Worm (Caenorhabditis elegans) whole organism, young adult: ENCODE measurements around the gene glb-10.

Experiments
- F10E7.11 ChIP-seq: sonication (generic microtip); optimal IDR thresholded peaks from 2 replicates; lab custom pipeline; 2017; ENCODE audit warnings: mild to moderate bottlenecking, missing genetic modification characterization, moderate library complexity, missing compliant biosample characterization
- F22D6.2 ChIP-seq: sonication (generic microtip); optimal IDR thresholded peaks from 2 replicates; lab custom pipeline; 2016; ENCODE audit warnings: mild to moderate bottlenecking, missing genetic modification characterization, missing compliant biosample characterization
- F23B12.7 ChIP-seq: sonication (generic microtip); optimal IDR thresholded peaks from 2 replicates; lab custom pipeline; 2017; ENCODE audit warnings: missing genetic modification characterization, mild to moderate bottlenecking, missing compliant biosample characterization, antibody characterized with exemption, moderate library complexity; ENCODE audit not compliant: insufficient read depth
- F33H1.4 ChIP-seq: fragments of 200-800 bp; sonication (Bioruptor generic); IDR thresholded peaks from 2 replicates; pipeline ENCODE4 v1.3.6; 2022; ENCODE audit warnings: missing genetic modification reagents, missing genetic modification characterization, missing compliant biosample characterization
- F37B4.10 ChIP-seq: fragments of 200-800 bp; sonication (Bioruptor generic); IDR thresholded peaks from 2 replicates; pipeline ENCODE4 v1.3.6; 2022; ENCODE audit warnings: missing genetic modification characterization, missing compliant biosample characterization
- F57C9.4 ChIP-seq: sonication (generic microtip); optimal IDR thresholded peaks from 2 replicates; lab custom pipeline; 2017; ENCODE audit warnings: mild to moderate bottlenecking, missing genetic modification characterization, missing compliant biosample characterization
- K12H6.12 ChIP-seq: fragments of 200-800 bp; sonication (Bioruptor generic); optimal IDR thresholded peaks from 2 replicates; lab custom pipeline; 2018; ENCODE audit warnings: mild to moderate bottlenecking, missing genetic modification characterization, missing compliant biosample characterization
- Y53F4B.3 ChIP-seq: fragments of 200-800 bp; sonication (Bioruptor generic); IDR thresholded peaks from 2 replicates; pipeline ENCODE4 v1.3.6; 2022; ENCODE audit warnings: missing genetic modification reagents, missing genetic modification characterization, missing compliant biosample characterization
- Y53G8AR.9 ChIP-seq: fragments of 200-800 bp; sonication (Bioruptor generic); conservative IDR thresholded peaks from 2 replicates; pipeline ENCODE4 v1.3.6; 2022; ENCODE audit warnings: missing genetic modification reagents, missing genetic modification characterization, missing compliant biosample characterization
- Y67H2A.10 ChIP-seq: fragments of 200-800 bp; sonication (Bioruptor generic); conservative IDR thresholded peaks from 2 replicates; pipeline ENCODE4 v1.3.6; 2022; ENCODE audit warnings: missing genetic modification reagents, missing genetic modification characterization, missing compliant biosample characterization
- Y79H2A.3 ChIP-seq: fragments of 200-800 bp; sonication (Bioruptor generic); conservative IDR thresholded peaks from 2 replicates; pipeline ENCODE4 v1.3.6; 2022; ENCODE audit warnings: missing genetic modification reagents, missing genetic modification characterization, missing compliant biosample characterization
- attf-3 ChIP-seq: fragments of 200-800 bp; sonication (Bioruptor generic); conservative IDR thresholded peaks from 2 replicates; pipeline ENCODE4 v1.3.6; 2022; ENCODE audit warnings: missing genetic modification reagents, missing genetic modification characterization, missing compliant biosample characterization
- bed-2 ChIP-seq: fragments of 200-800 bp; sonication (Bioruptor generic); IDR thresholded peaks from 2 replicates; pipeline ENCODE4 v1.3.6; 2022; ENCODE audit warnings: missing genetic modification reagents, missing genetic modification characterization, missing compliant biosample characterization
- ccch-3 ChIP-seq: fragments of 200-800 bp; sonication (Bioruptor generic); optimal IDR thresholded peaks from 2 replicates; lab custom pipeline; 2018; ENCODE audit warnings: mild to moderate bottlenecking, missing genetic modification characterization, missing compliant biosample characterization
- cebp-2 ChIP-seq: fragments of 200-800 bp; sonication (Bioruptor generic); IDR thresholded peaks from 2 replicates; pipeline ENCODE4 v1.3.6; 2022; ENCODE audit warnings: missing genetic modification characterization, missing compliant biosample characterization
- chd-7 ChIP-seq: sonication (generic microtip); optimal IDR thresholded peaks from 2 replicates; lab custom pipeline; 2016; ENCODE audit warnings: mild to moderate bottlenecking, missing genetic modification characterization, moderate library complexity, missing compliant biosample characterization
- egl-44 ChIP-seq: fragments of 200-800 bp; sonication (Bioruptor generic); IDR thresholded peaks from 2 replicates; pipeline ENCODE4 v1.3.6; 2022; ENCODE audit warnings: missing genetic modification reagents, missing genetic modification characterization, missing compliant biosample characterization
- ekl-4 ChIP-seq: fragments of 200-800 bp; sonication (Bioruptor generic); IDR thresholded peaks from 2 replicates; pipeline ENCODE4 v1.3.6; 2022; ENCODE audit warnings: missing genetic modification reagents, missing genetic modification characterization, missing compliant biosample characterization
- fkh-3 ChIP-seq: sonication (generic microtip); optimal IDR thresholded peaks from 2 replicates; lab custom pipeline; 2016; ENCODE audit warnings: mild to moderate bottlenecking, missing genetic modification characterization, missing compliant biosample characterization
- hlh-26 ChIP-seq: fragments of 200-800 bp; sonication (Bioruptor generic); conservative IDR thresholded peaks from 2 replicates; pipeline ENCODE4 v1.3.6; 2022; ENCODE audit warnings: missing genetic modification reagents, missing genetic modification characterization, missing compliant biosample characterization
- hsf-1 ChIP-seq: fragments of 200-800 bp; sonication (Bioruptor generic); IDR thresholded peaks from 2 replicates; pipeline ENCODE4 v1.3.6; 2022; ENCODE audit warnings: missing genetic modification reagents, missing genetic modification characterization, missing compliant biosample characterization
- lin-40 ChIP-seq: sonication (generic microtip); optimal IDR thresholded peaks from 2 replicates; lab custom pipeline; 2016; ENCODE audit warnings: missing genetic modification characterization, mild to moderate bottlenecking, missing compliant biosample characterization, missing genotype, missing genetic modification reagents
- lir-1 ChIP-seq: fragments of 200-800 bp; sonication (Bioruptor generic); conservative IDR thresholded peaks from 2 replicates; pipeline ENCODE4 v1.3.6; 2022; ENCODE audit warnings: missing genetic modification reagents, missing genetic modification characterization, missing compliant biosample characterization
- mes-4 ChIP-seq: sonication (generic microtip); optimal IDR thresholded peaks from 2 replicates; lab custom pipeline; 2016; ENCODE audit warnings: missing genotype, missing genetic modification characterization, missing compliant biosample characterization
- nfya-2 ChIP-seq: fragments of 200-800 bp; sonication (Bioruptor generic); IDR thresholded peaks from 2 replicates; pipeline ENCODE4 v1.3.6; 2022; ENCODE audit warnings: missing genetic modification reagents, missing genetic modification characterization, missing compliant biosample characterization
- nfyb-1 ChIP-seq: fragments of 200-800 bp; sonication (Bioruptor generic); IDR thresholded peaks from 2 replicates; pipeline ENCODE4 v1.3.6; 2022; ENCODE audit warnings: missing genetic modification reagents, missing genetic modification characterization, missing compliant biosample characterization
- nhr-80 ChIP-seq: sonication (generic microtip); optimal IDR thresholded peaks from 2 replicates; lab custom pipeline; 2016; ENCODE audit warnings: missing genetic modification characterization, missing compliant biosample characterization
- pbrm-1 ChIP-seq: fragments of 200-800 bp; sonication (Bioruptor generic); IDR thresholded peaks from 2 replicates; pipeline ENCODE4 v1.3.6; 2022; ENCODE audit warnings: missing genetic modification reagents, missing genetic modification characterization, missing compliant biosample characterization
- repo-1 ChIP-seq: sonication (generic microtip); optimal IDR thresholded peaks from 2 replicates; lab custom pipeline; 2017; ENCODE audit warnings: mild to moderate bottlenecking, missing genetic modification characterization, missing compliant biosample characterization
- sea-2 ChIP-seq: fragments of 200-800 bp; sonication (Bioruptor generic); IDR thresholded peaks from 2 replicates; pipeline ENCODE4 v1.3.6; 2022; ENCODE audit warnings: missing genetic modification characterization, missing compliant biosample characterization
- snpc-1.3 ChIP-seq: sonication (generic microtip); optimal IDR thresholded peaks from 2 replicates; lab custom pipeline; 2017; ENCODE audit warnings: missing genetic modification characterization, mild to moderate bottlenecking, missing compliant biosample characterization, antibody characterized with exemption, moderate library complexity, missing genotype, missing genetic modification reagents; ENCODE audit not compliant: insufficient read depth
- snpc-3.4 ChIP-seq: sonication (generic microtip); optimal IDR thresholded peaks from 2 replicates; lab custom pipeline; 2017; ENCODE audit warnings: missing genetic modification characterization, mild to moderate bottlenecking, missing compliant biosample characterization, antibody characterized with exemption, moderate library complexity, missing genotype, missing genetic modification reagents
- zim-3 ChIP-seq: sonication (generic microtip); optimal IDR thresholded peaks from 2 replicates; lab custom pipeline; 2017; ENCODE audit warnings: mild to moderate bottlenecking, missing genetic modification characterization, moderate library complexity, missing compliant biosample characterization
- ztf-18 ChIP-seq: sonication (generic microtip); optimal IDR thresholded peaks from 2 replicates; lab custom pipeline; 2016; ENCODE audit warnings: missing genotype, mild to moderate bottlenecking, missing genetic modification characterization, missing compliant biosample characterization

The glb-10 gene

ce11 chrII:6303209-6303740 lies 5.8 kb downstream of the glb-10 start, which contains the start of gene C29F5.1:
TSS of gene C29F5.1 (plus strand) at chrII:6303525.
- TF ChIP-seq K12H6.12 (tag; lab: Kevin White, UChicago): no peak
- no peak for TF ChIP-seq Y53F4B.3 (GFP tag; lab: Robert Waterston, UW)
- TF ChIP-seq nfyb-1 (GFP tag; lab: Robert Waterston, UW): no peak
- no peak for TF ChIP-seq nfya-2 (GFP tag; lab: Robert Waterston, UW)
- TF ChIP-seq egl-44 (GFP tag; lab: Robert Waterston, UW): no peak
- TF ChIP-seq Y67H2A.10 (GFP tag; lab: Robert Waterston, UW): no peak
- TF ChIP-seq nhr-80 (tag; lab: Kevin White, UChicago): no peak
- no peak for TF ChIP-seq snpc-3.4 (tag; lab: Kevin White, UChicago)
- TF ChIP-seq sea-2 (GFP tag; lab: Robert Waterston, UW): no peak
- no peak for TF ChIP-seq F37B4.10

- no peak for TF ChIP-seq ekl-4
- no peak for TF ChIP-seq bed-2 (GFP tag; lab: Robert Waterston, UW)
- no peak for TF ChIP-seq hsf-1 (GFP tag; lab: Robert Waterston, UW)
- no peak for TF ChIP-seq hlh-26 (GFP tag; lab: Robert Waterston, UW)
- TF ChIP-seq repo-1 (tag; lab: Kevin White, UChicago): no peak
- TF ChIP-seq chd-7 (tag; lab: Kevin White, UChicago): no peak
- TF ChIP-seq, all 124 proteins: peak for 0
Measured at ce11 chrII:6294261-6294660, 14.8 kb downstream of the glb-10 start, which contains the start of gene mps-1. TSS of gene mps-1 (minus strand) at chrII:6294361.

ce11 chrII:6292527-6292926 lies 16.6 kb downstream of the glb-10 start, which contains the start of gene nyn-3:
TSS of gene nyn-3 (minus strand) at chrII:6292627.
- TF ChIP-seq F33H1.4 (GFP tag; lab: Robert Waterston, UW) (no peak), Y79H2A.3 (GFP tag; lab: Robert Waterston, UW) (no peak), mes-4 (no peak), zim-3 (tag; lab: Kevin White, UChicago) (no peak), ztf-18 (tag; lab: Kevin White, UChicago) (no peak), fkh-3 (tag; lab: Kevin White, UChicago) (no peak), cebp-2 (GFP tag; lab: Robert Waterston, UW) (no peak), F23B12.7 (tag; lab: Kevin White, UChicago) (no peak), F22D6.2 (tag; lab: Kevin White, UChicago) (no peak), F57C9.4 (tag; lab: Kevin White, UChicago) (no peak), Y53G8AR.9 (GFP tag; lab: Robert Waterston, UW) (no peak), lin-40 (tag; lab: Kevin White, UChicago) (no peak), attf-3 (GFP tag; lab: Robert Waterston, UW) (no peak), ccch-3 (GFP tag; lab: Kevin White, UChicago) (no peak), snpc-1.3 (no peak), F10E7.11 (no peak), lir-1 (GFP tag; lab: Robert Waterston, UW) (no peak), pbrm-1 (GFP tag; lab: Robert Waterston, UW) (no peak)
